Worm (Caenorhabditis elegans): ENCODE measurements around the gene clec-49.

Gene clec-49

DNA sequence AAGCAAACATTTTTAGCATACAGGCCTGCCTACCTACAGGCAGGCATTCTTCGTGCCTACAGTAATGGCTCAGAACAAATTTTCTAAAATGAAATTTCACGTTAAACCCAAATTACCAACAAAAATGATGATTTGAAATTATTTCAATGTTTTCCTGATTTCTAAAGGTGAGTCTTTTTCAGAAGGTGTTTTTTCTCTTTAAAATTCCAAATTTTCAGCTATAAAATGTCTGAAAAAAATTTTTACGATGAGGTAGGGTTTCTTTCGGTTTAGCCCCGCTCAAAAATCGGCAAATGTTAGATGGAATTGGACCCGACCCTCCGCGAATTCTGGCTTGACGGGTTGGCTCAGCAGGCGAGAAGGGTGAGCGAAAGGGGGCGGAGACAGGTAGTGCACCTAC, 5.2 kb downstream of the clec-49 start, which contains the start of gene W04E12.5:
TSS of gene W04E12.5 (plus strand) at position 301 of the 400 bp plus-strand sequence.
- no peak for TF ChIP-seq cnd-1 (tag; optimal IDR thresholded peaks at IDR 0.05)
- no peak for TF ChIP-seq ceh-43 (GFP tag; optimal IDR thresholded peaks at IDR 0.05)
- no peak for TF ChIP-seq snpc-4 (tag; optimal IDR thresholded peaks at IDR 0.05)
- no peak for TF ChIP-seq mls-2 (tag; optimal IDR thresholded peaks at IDR 0.05)
- TF ChIP-seq drap-1 (GFP tag; optimal IDR thresholded peaks at IDR 0.05), result no peak
- no peak for TF ChIP-seq elt-1 (tag; optimal IDR thresholded peaks at IDR 0.05; ENCODE audit: borderline replicate concordance, insufficient read depth)
- no peak for TF ChIP-seq unc-120 (tag; optimal IDR thresholded peaks at IDR 0.05; ENCODE audit: poor library complexity, severe bottlenecking)
- no peak for TF ChIP-seq ceh-83 (GFP tag; optimal IDR thresholded peaks at IDR 0.05)
- no peak for TF ChIP-seq nhr-12 (tag; optimal IDR thresholded peaks at IDR 0.05)

DNA sequence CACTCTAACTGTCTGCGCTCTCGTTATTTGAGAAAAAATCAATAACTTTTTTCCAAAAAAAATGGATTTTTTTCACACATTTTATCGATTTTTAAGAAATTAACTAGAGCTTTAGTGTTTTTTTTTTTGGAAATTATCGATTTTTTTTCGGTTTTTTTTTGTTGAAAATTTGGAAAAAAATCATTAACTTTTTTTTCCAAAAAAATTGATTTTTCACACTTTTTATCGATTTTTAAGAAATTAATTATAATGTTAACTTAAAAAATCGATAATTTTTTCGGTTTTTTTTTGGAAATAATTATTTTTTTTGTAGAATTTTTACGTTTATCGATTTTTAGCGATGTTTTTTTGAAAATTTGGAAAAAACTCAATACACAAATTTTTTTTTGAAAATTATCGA, 6.8 kb downstream of the clec-49 start:
- TF ChIP-seq mab-5 (tag; optimal IDR thresholded peaks at IDR 0.05) (no peak), lsy-2 (tag; optimal IDR thresholded peaks at IDR 0.05) (no peak), M03D4.4 (tag; optimal IDR thresholded peaks at IDR 0.05) (no peak), nhr-237 (tag; optimal IDR thresholded peaks at IDR 0.05) (no peak), nhr-12 (tag; optimal IDR thresholded peaks at IDR 0.05) (no peak), drap-1 (GFP tag; optimal IDR thresholded peaks at IDR 0.05) (no peak), hlh-1 (tag; optimal IDR thresholded peaks at IDR 0.05) (no peak), elt-1 (tag; optimal IDR thresholded peaks at IDR 0.05; ENCODE audit: borderline replicate concordance, insufficient read depth) (no peak), pha-4 (tag; optimal IDR thresholded peaks at IDR 0.05) (no peak), zip-8 (tag; optimal IDR thresholded peaks at IDR 0.05) (no peak), blmp-1 (tag; optimal IDR thresholded peaks at IDR 0.05) (no peak), lin-32 (GFP tag; optimal IDR thresholded peaks at IDR 0.05) (no peak), ceh-43 (GFP tag; optimal IDR thresholded peaks at IDR 0.05) (no peak), snpc-4 (tag; optimal IDR thresholded peaks at IDR 0.05) (no peak), sem-2 (GFP tag; optimal IDR thresholded peaks at IDR 0.05) (no peak), sptf-1 (tag; optimal IDR thresholded peaks at IDR 0.05) (no peak)

DNA sequence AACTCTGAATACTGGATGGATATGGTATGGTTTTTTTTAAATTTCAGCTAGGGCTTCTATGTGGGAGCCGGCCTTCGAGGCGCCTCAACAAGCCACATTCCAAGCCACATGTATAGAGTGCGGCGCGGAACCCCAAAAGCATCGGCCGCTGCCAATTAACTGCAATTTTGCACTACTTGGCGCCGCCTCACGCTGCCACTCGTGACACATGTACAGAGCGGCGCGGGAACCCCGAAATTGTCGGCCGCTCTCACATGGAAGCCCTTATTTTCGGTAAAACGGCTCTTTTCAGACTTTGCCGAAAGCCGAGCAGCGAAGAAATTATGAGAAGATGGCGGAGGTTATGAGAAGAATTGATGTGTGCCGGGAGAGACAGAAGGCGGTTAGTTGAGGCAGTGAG, 7.2 kb downstream of the clec-49 start:
- TF ChIP-seq ztf-11 (tag; optimal IDR thresholded peaks at IDR 0.05), result no peak
- TF ChIP-seq pha-4 (tag; optimal IDR thresholded peaks at IDR 0.05), result no peak
- TF ChIP-seq zip-8 (tag; optimal IDR thresholded peaks at IDR 0.05), result no peak
- TF ChIP-seq blmp-1 (tag; optimal IDR thresholded peaks at IDR 0.05), result no peak
- TF ChIP-seq cnd-1 (tag; optimal IDR thresholded peaks at IDR 0.05), result no peak
- TF ChIP-seq drap-1 (GFP tag; optimal IDR thresholded peaks at IDR 0.05), result no peak

DNA sequence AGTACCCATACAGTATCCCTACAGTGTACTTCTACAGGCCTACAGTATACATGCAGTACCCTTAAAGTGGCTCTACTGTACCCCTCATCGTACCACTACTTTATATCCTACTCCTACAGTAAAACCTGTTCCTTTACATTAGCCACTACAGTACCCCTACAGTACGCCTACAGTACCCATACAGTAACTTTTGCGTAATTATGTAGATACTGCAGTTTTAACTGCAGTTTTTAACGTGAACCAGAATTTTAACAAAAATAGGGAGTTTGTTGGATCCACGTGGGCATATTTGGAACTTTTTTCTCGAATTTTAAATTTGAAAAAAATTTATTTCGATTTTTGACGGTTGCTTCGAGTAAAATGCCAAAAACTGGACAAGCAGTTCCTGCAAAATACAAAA, 7.7 kb downstream of the clec-49 start, which contains the start of gene W04E12.4:
TSS of gene W04E12.4 (plus strand) at position 301 of the 400 bp plus-strand sequence.
- TF ChIP-seq hlh-1 (tag; optimal IDR thresholded peaks at IDR 0.05) (no peak), ceh-83 (GFP tag; optimal IDR thresholded peaks at IDR 0.05) (no peak), lsy-2 (tag; optimal IDR thresholded peaks at IDR 0.05) (no peak)

DNA sequence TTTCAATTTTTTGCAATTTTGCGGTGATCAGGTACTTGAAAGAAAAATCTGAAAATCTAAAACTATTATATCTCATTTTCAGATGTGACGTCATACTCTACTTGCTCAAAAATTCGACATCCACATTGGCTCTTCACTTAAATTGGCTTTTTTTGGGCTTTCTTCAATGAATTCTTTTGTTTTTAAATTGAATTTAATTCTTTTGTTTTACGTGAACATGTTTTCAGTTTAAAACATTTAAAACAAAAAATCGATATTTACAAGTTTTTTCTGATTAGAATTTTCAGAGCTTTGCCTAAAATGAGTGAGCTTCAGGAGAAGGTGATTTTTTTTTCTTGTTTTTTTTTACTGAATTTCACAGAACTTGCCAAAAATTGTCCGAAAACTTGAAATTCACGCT, 9.4 kb downstream of the clec-49 start, which contains the start of gene W04E12.3:
TSS of gene W04E12.3 (plus strand) at position 301 of the 400 bp plus-strand sequence.
- TF ChIP-seq snpc-4 (tag; optimal IDR thresholded peaks at IDR 0.05) (no peak), flh-1 (GFP tag; optimal IDR thresholded peaks at IDR 0.05) (no peak), elt-1 (tag; optimal IDR thresholded peaks at IDR 0.05; ENCODE audit: borderline replicate concordance, insufficient read depth) (no peak), nhr-76 (tag; optimal IDR thresholded peaks at IDR 0.05) (no peak), sptf-1 (tag; optimal IDR thresholded peaks at IDR 0.05) (no peak), nhr-28 (tag; optimal IDR thresholded peaks at IDR 0.05) (no peak), blmp-1 (tag; optimal IDR thresholded peaks at IDR 0.05) (no peak), drap-1 (GFP tag; optimal IDR thresholded peaks at IDR 0.05) (no peak), unc-39 (tag; optimal IDR thresholded peaks at IDR 0.05) (no peak), mep-1 (tag; optimal IDR thresholded peaks at IDR 0.05) (no peak), lin-13 (tag; optimal IDR thresholded peaks at IDR 0.05) (no peak), pha-4 (tag; optimal IDR thresholded peaks at IDR 0.05) (no peak), nhr-237 (tag; optimal IDR thresholded peaks at IDR 0.05) (no peak), mls-2 (tag; optimal IDR thresholded peaks at IDR 0.05) (no peak), ztf-11 (tag; optimal IDR thresholded peaks at IDR 0.05) (no peak)

DNA sequence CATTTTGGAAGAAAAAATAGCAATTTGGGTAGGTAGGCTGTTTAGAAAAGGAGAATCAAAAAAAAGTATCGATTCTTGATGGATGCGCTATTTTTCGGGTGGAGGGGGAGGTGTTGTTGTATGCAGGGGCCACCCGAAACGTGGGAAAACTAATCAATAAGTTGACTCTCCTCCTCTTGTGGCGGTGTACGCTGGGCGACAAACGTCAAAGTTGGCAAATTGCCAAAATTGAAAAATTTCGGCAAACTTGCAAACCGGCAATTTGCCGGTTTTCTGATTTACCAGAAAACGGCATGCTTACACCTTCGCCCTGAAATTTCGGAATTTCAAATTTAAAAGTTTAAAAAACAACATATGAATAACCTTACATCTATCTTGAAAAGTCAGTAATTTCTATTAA, 10.0 kb downstream of the clec-49 start, which contains the start of gene W04E12.2:
TSS of gene W04E12.2 (minus strand) at position 101 of the 400 bp plus-strand sequence.
- no peak for TF ChIP-seq lsy-2 (tag; optimal IDR thresholded peaks at IDR 0.05)
- TF ChIP-seq cnd-1 (tag; optimal IDR thresholded peaks at IDR 0.05), result no peak
- no peak for TF ChIP-seq ceh-43 (GFP tag; optimal IDR thresholded peaks at IDR 0.05)
- no peak for TF ChIP-seq M03D4.4 (tag; optimal IDR thresholded peaks at IDR 0.05)

All from whole organism, mixed stage, embryonic.